Fruit fly (Drosophila melanogaster) whole organism, embryonic: ENCODE measurements around the gene nxf2.

Experiments used
- Blimp-1 ChIP-seq: fragments of 200-800 bp; sonication (Bioruptor generic); optimal IDR thresholded peaks from 3 replicates; lab custom pipeline; 2018; ENCODE audit warnings: missing biosample characterization, missing genetic modification characterization, mild to moderate bottlenecking, moderate library complexity, missing genetic modification reagents
- Bteb2 ChIP-seq: fragments of 200-800 bp; sonication (Bioruptor generic); optimal IDR thresholded peaks from 2 replicates; lab custom pipeline; 2016; ENCODE audit warnings: missing biosample characterization, missing genetic modification characterization
- CG10209 ChIP-seq: fragments of 200-800 bp; sonication (Bioruptor generic); optimal IDR thresholded peaks from 3 replicates; lab custom pipeline; 2017; ENCODE audit warnings: missing biosample characterization, mild to moderate bottlenecking, missing genetic modification characterization, missing genetic modification reagents
- CG10431 ChIP-seq: fragments of 200-800 bp; sonication (Bioruptor generic); optimal IDR thresholded peaks from 3 replicates; lab custom pipeline; 2018; ENCODE audit warnings: missing biosample characterization, mild to moderate bottlenecking, missing genetic modification characterization
- CG11504 ChIP-seq: fragments of 200-800 bp; sonication (Bioruptor generic); optimal IDR thresholded peaks from 3 replicates; lab custom pipeline; 2019; ENCODE audit warnings: missing biosample characterization, mild to moderate bottlenecking, missing genetic modification characterization, moderate library complexity
- CG11696 ChIP-seq: fragments of 200-800 bp; sonication (Bioruptor generic); IDR thresholded peaks from 2 replicates; pipeline ENCODE4 v1.3.6; 2022; ENCODE audit warnings: missing biosample characterization, missing genetic modification characterization
- CG12744 ChIP-seq: fragments of 200-800 bp; sonication (Bioruptor generic); optimal IDR thresholded peaks from 2 replicates; lab custom pipeline; 2016; ENCODE audit warnings: missing biosample characterization, missing genetic modification characterization
- CG13424 ChIP-seq: fragments of 200-800 bp; sonication (Bioruptor generic); optimal IDR thresholded peaks from 2 replicates; lab custom pipeline; 2019; ENCODE audit warnings: missing biosample characterization, mild to moderate bottlenecking, missing genetic modification characterization, moderate library complexity
- CG17361 ChIP-seq: fragments of 200-800 bp; sonication (Bioruptor generic); IDR thresholded peaks from 3 replicates; pipeline ENCODE4 v1.3.6; 2022; ENCODE audit warnings: missing biosample characterization, missing genetic modification characterization
- CG17568 ChIP-seq: fragments of 200-800 bp; sonication (Bioruptor generic); optimal IDR thresholded peaks from 2 replicates; lab custom pipeline; 2018; ENCODE audit warnings: missing biosample characterization, mild to moderate bottlenecking, missing genetic modification characterization, moderate library complexity
- CG18599 ChIP-seq: fragments of 200-800 bp; sonication (Bioruptor generic); optimal IDR thresholded peaks from 3 replicates; lab custom pipeline; 2017; ENCODE audit warnings: missing biosample characterization, missing genetic modification characterization, mild to moderate bottlenecking, moderate library complexity, missing genetic modification reagents
- CG30020 ChIP-seq: fragments of 200-800 bp; optimal IDR thresholded peaks from 2 replicates; lab custom pipeline; 2019; ENCODE audit warnings: missing biosample characterization, mild to moderate bottlenecking, missing genetic modification characterization, moderate library complexity
- CG31441 ChIP-seq: fragments of 200-800 bp; sonication (Bioruptor generic); IDR thresholded peaks from 2 replicates; pipeline ENCODE4 v1.3.6; 2022; ENCODE audit warnings: missing biosample characterization, missing genetic modification characterization
- CG32532 ChIP-seq: fragments of 200-800 bp; sonication (Bioruptor generic); IDR thresholded peaks from 2 replicates; pipeline ENCODE4 v1.3.6; 2022; ENCODE audit warnings: missing biosample characterization, missing genetic modification characterization
- CG34224 ChIP-seq: fragments of 200-800 bp; sonication (Bioruptor generic); IDR thresholded peaks from 3 replicates; pipeline ENCODE4 v1.3.6; 2022; ENCODE audit warnings: missing biosample characterization, missing genetic modification characterization; ENCODE audit not compliant: partially characterized antibody
- CG4404 ChIP-seq: fragments of 200-800 bp; sonication (Bioruptor generic); IDR thresholded peaks from 2 replicates; pipeline ENCODE4 v1.3.6; 2022; ENCODE audit warnings: missing biosample characterization, missing genetic modification characterization
- CG6854 ChIP-seq: fragments of 200-800 bp; sonication (Bioruptor generic); optimal IDR thresholded peaks from 3 replicates; lab custom pipeline; 2017; ENCODE audit warnings: missing biosample characterization, mild to moderate bottlenecking, missing genetic modification characterization
- CG7987 ChIP-seq: fragments of 200-800 bp; sonication (Bioruptor generic); optimal IDR thresholded peaks from 2 replicates; lab custom pipeline; 2018; ENCODE audit warnings: missing biosample characterization, mild to moderate bottlenecking, missing genetic modification characterization, moderate library complexity
- CG8290 ChIP-seq, 3 experiments: fragments of 200-800 bp; sonication (Bioruptor generic); optimal IDR thresholded peaks; 2 replicates each; lab custom pipeline; 2016 to 2019; ENCODE audit warnings: missing biosample characterization in 3 of 3, missing genetic modification characterization in 3 of 3, mild to moderate bottlenecking in 2 of 3, moderate library complexity in 1 of 3
- CG8478 ChIP-seq: fragments of >200 bp; optimal IDR thresholded peaks from 2 replicates; lab custom pipeline; 2018
- Dad ChIP-seq: fragments of 200-800 bp; sonication (Bioruptor generic); optimal IDR thresholded peaks from 3 replicates; lab custom pipeline; 2016; ENCODE audit warnings: missing biosample characterization, missing genetic modification characterization
- Deaf1 ChIP-seq: fragments of 200-800 bp; optimal IDR thresholded peaks from 3 replicates; lab custom pipeline; 2019; ENCODE audit warnings: missing biosample characterization, mild to moderate bottlenecking, missing genetic modification characterization, moderate library complexity
- Ets65A ChIP-seq: fragments of 200-800 bp; sonication (Bioruptor generic); peaks from one replicate; lab custom pipeline; 2016; ENCODE audit warnings: missing biosample characterization, missing genetic modification characterization
- Fer1 ChIP-seq: fragments of 200-800 bp; sonication (Bioruptor generic); optimal IDR thresholded peaks from 2 replicates; lab custom pipeline; 2017; ENCODE audit warnings: missing biosample characterization, mild to moderate bottlenecking, missing genetic modification characterization
- Hr39 ChIP-seq: fragments of >200 bp; optimal IDR thresholded peaks from 2 replicates; lab custom pipeline; 2017
- Mad ChIP-seq: fragments of 200-800 bp; sonication (Bioruptor generic); optimal IDR thresholded peaks from 2 replicates; lab custom pipeline; 2016; ENCODE audit warnings: missing biosample characterization, missing genetic modification characterization
- Myb ChIP-seq: fragments of 200-800 bp; sonication (Bioruptor generic); optimal IDR thresholded peaks from 2 replicates; lab custom pipeline; 2016; ENCODE audit warnings: missing biosample characterization, missing genetic modification characterization
- NFAT ChIP-seq: fragments of 200-800 bp; sonication (Bioruptor generic); IDR thresholded peaks from 2 replicates; pipeline ENCODE4 v1.3.6; 2022; ENCODE audit warnings: missing biosample characterization, missing genetic modification characterization
- Xrp1 ChIP-seq: fragments of 200-800 bp; sonication (Bioruptor generic); IDR thresholded peaks from 2 replicates; pipeline ENCODE4 v1.3.6; 2022; ENCODE audit warnings: missing biosample characterization, missing genetic modification characterization
- abd-A ChIP-seq: fragments of 200-800 bp; sonication (Bioruptor generic); optimal IDR thresholded peaks from 3 replicates; lab custom pipeline; 2019; ENCODE audit warnings: missing biosample characterization, mild to moderate bottlenecking, missing genetic modification characterization, moderate library complexity
- ap ChIP-seq: fragments of 200-800 bp; sonication (Bioruptor generic); IDR thresholded peaks from 2 replicates; pipeline ENCODE4 v1.3.6; 2022; ENCODE audit warnings: missing biosample characterization, missing genetic modification characterization
- ato ChIP-seq: fragments of 200-800 bp; sonication (Bioruptor generic); IDR thresholded peaks from 2 replicates; pipeline ENCODE4 v1.3.6; 2022; ENCODE audit warnings: missing biosample characterization, missing genetic modification characterization; ENCODE audit not compliant: partially characterized antibody
- bigmax ChIP-seq: fragments of 200-800 bp; sonication (Bioruptor generic); optimal IDR thresholded peaks from 2 replicates; lab custom pipeline; 2018; ENCODE audit warnings: missing biosample characterization, mild to moderate bottlenecking, missing genetic modification characterization
- crol ChIP-seq: fragments of 200-800 bp; sonication (Bioruptor generic); IDR thresholded peaks from 2 replicates; pipeline ENCODE4 v1.3.6; 2022; ENCODE audit warnings: missing biosample characterization, missing genetic modification characterization
- danr ChIP-seq: fragments of 200-800 bp; sonication (Bioruptor generic); IDR thresholded peaks from 2 replicates; pipeline ENCODE4 v1.3.6; 2022; ENCODE audit warnings: missing biosample characterization, missing genetic modification characterization
- dmrt99B ChIP-seq: fragments of 200-800 bp; sonication (Bioruptor generic); optimal IDR thresholded peaks from 2 replicates; lab custom pipeline; 2018; ENCODE audit warnings: missing biosample characterization, mild to moderate bottlenecking, missing genetic modification characterization, moderate library complexity
- gsb-n ChIP-seq: fragments of 200-800 bp; sonication (Bioruptor generic); optimal IDR thresholded peaks from 3 replicates; lab custom pipeline; 2018; ENCODE audit warnings: missing biosample characterization, mild to moderate bottlenecking, missing genetic modification characterization
- kay ChIP-seq: fragments of 200-800 bp; sonication (Bioruptor generic); optimal IDR thresholded peaks from 2 replicates; lab custom pipeline; 2016; ENCODE audit warnings: missing biosample characterization, missing genetic modification characterization
- kni ChIP-seq: fragments of 200-800 bp; sonication (Bioruptor generic); optimal IDR thresholded peaks from 3 replicates; lab custom pipeline; 2017; ENCODE audit warnings: mild to moderate bottlenecking, missing biosample characterization, missing genetic modification reagents, missing genetic modification characterization
- lab ChIP-seq: fragments of 200-800 bp; sonication (Bioruptor generic); optimal IDR thresholded peaks from 3 replicates; lab custom pipeline; 2017; ENCODE audit warnings: missing biosample characterization, missing genetic modification characterization, mild to moderate bottlenecking, moderate library complexity, missing genetic modification reagents
- lov ChIP-seq, 2 experiments: fragments of 200-800 bp in 1 of 2; fragments of >200 bp in 1 of 2; sonication (Bioruptor generic) in 1 of 2; IDR thresholded peaks in 1 of 2; optimal IDR thresholded peaks in 1 of 2; 2 replicates in 1 of 2; 3 replicates in 1 of 2; pipeline versions ENCODE4 v1.3.6 to Lab custom; 2017 to 2022; ENCODE audit warnings: missing biosample characterization in 1 of 2, missing genetic modification characterization in 1 of 2
- oc ChIP-seq: fragments of 200-800 bp; sonication (Bioruptor generic); optimal IDR thresholded peaks from 2 replicates; lab custom pipeline; 2018; ENCODE audit warnings: missing biosample characterization, mild to moderate bottlenecking, missing genetic modification characterization, moderate library complexity
- onecut ChIP-seq: fragments of 200-800 bp; sonication (Bioruptor generic); IDR thresholded peaks from 2 replicates; pipeline ENCODE4 v1.3.6; 2022; ENCODE audit warnings: missing biosample characterization, missing genetic modification characterization
- pho ChIP-seq: fragments of 200-800 bp; sonication (Bioruptor generic); optimal IDR thresholded peaks from 2 replicates; lab custom pipeline; 2016; ENCODE audit warnings: missing biosample characterization, missing genetic modification characterization
- salm ChIP-seq: fragments of 200-800 bp; sonication (Bioruptor generic); optimal IDR thresholded peaks from 2 replicates; lab custom pipeline; 2018; ENCODE audit warnings: missing biosample characterization, mild to moderate bottlenecking, missing genetic modification characterization
- sim ChIP-seq: fragments of 200-800 bp; sonication (Bioruptor generic); IDR thresholded peaks from 2 replicates; pipeline ENCODE4 v1.3.6; 2022; ENCODE audit warnings: missing biosample characterization, missing genetic modification characterization
- sob ChIP-seq: fragments of 200-800 bp; sonication (Bioruptor generic); IDR thresholded peaks from 2 replicates; pipeline ENCODE4 v1.3.6; 2022; ENCODE audit warnings: missing biosample characterization, missing genetic modification characterization
- tna ChIP-seq: fragments of 200-800 bp; sonication (Bioruptor generic); IDR thresholded peaks from 2 replicates; pipeline ENCODE4 v1.3.6; 2022; ENCODE audit warnings: missing biosample characterization, missing genetic modification characterization; ENCODE audit not compliant: partially characterized antibody
- ttk ChIP-seq: fragments of 200-800 bp; sonication (Bioruptor generic); IDR thresholded peaks from 2 replicates; pipeline ENCODE4 v2.1.2; 2022; ENCODE audit warnings: missing biosample characterization, missing genetic modification characterization
- zfh2 ChIP-seq: fragments of 200-800 bp; sonication (Bioruptor generic); optimal IDR thresholded peaks from 2 replicates; lab custom pipeline; 2016; ENCODE audit warnings: missing biosample characterization, missing genetic modification characterization

nxf2 gene

dm6 chr3L:16542998-16543624, 37.0 kb downstream of the nxf2 start, which contains the start of gene CG43373 (continued):
- TF ChIP-seq CG17568 (GFP tag; lab: Kevin White, UChicago), result peak; percentile 26
- no peak for TF ChIP-seq dmrt99B
- TF ChIP-seq CG12744, result no peak
- TF ChIP-seq kni (GFP tag; lab: Kevin White, UChicago), result no peak
- no peak for TF ChIP-seq sim (GFP tag; lab: Robert Waterston, UW)
- TF ChIP-seq CG34224 (GFP tag; lab: Robert Waterston, UW), result no peak
- TF ChIP-seq CG11504 (tag; lab: Kevin White, UChicago), result peak; percentile 19
- no peak for TF ChIP-seq CG8290 (GFP tag; optimal IDR thresholded peaks at IDR 0.05; lab: Kevin White, UChicago)
- TF ChIP-seq CG8290 (tag; optimal IDR thresholded peaks at IDR 0.05; lab: Kevin White, UChicago), result peak in 1 of 2 experiments; percentile 12
- no peak for TF ChIP-seq CG4404 (GFP tag; lab: Robert Waterston, UW)
- no peak for TF ChIP-seq CG8478 (lab: Kevin White, UChicago)
- no peak for TF ChIP-seq Xrp1 (GFP tag; lab: Robert Waterston, UW)
- peak; percentile 63 for TF ChIP-seq Deaf1 (tag; lab: Kevin White, UChicago)
- 0 out of 2 replicates have a peak, but pooled peaks have one; percentile 20 for TF ChIP-seq crol (GFP tag; lab: Robert Waterston, UW)
- TF ChIP-seq danr, result no peak
- no peak for TF ChIP-seq CG13424 (tag; lab: Kevin White, UChicago)
- TF ChIP-seq ttk (GFP tag; lab: Robert Waterston, UW), result no peak
- no peak for TF ChIP-seq lov (optimal IDR thresholded peaks at IDR 0.05; lab: Kevin White, UChicago)
- no peak for TF ChIP-seq lov (GFP tag; IDR thresholded peaks at IDR 0.05; lab: Robert Waterston, UW)
- peak; percentile 97 for TF ChIP-seq Blimp-1 (GFP tag; lab: Kevin White, UChicago)
- no peak for TF ChIP-seq ap (GFP tag; lab: Robert Waterston, UW)
- peak; percentile 54 for TF ChIP-seq CG18599 (GFP tag; lab: Kevin White, UChicago)
- no peak for TF ChIP-seq bigmax (GFP tag; lab: Kevin White, UChicago)
- TF ChIP-seq onecut (GFP tag; lab: Robert Waterston, UW), result no peak
- TF ChIP-seq Ets65A, result peak; percentile 62
- 0 out of 2 replicates have a peak, but pooled peaks have one; percentile 9 for TF ChIP-seq CG11696 (GFP tag; lab: Robert Waterston, UW)
- peak; percentile 61 for TF ChIP-seq Fer1
- no peak for TF ChIP-seq pho (GFP tag; lab: Kevin White, UChicago)
- TF ChIP-seq kay, result no peak
- no peak for TF ChIP-seq tna
- no peak for TF ChIP-seq CG31441 (GFP tag; lab: Robert Waterston, UW)
- no peak for TF ChIP-seq Hr39 (lab: Kevin White, UChicago)
- no peak for TF ChIP-seq CG10209 (GFP tag; lab: Kevin White, UChicago)
- TF ChIP-seq CG10431 (GFP tag; lab: Kevin White, UChicago), result no peak
- peak; percentile 61 for TF ChIP-seq abd-A (tag; lab: Kevin White, UChicago)
- TF ChIP-seq oc, result peak; percentile 8
- TF ChIP-seq gsb-n (tag; lab: Kevin White, UChicago), result no peak
- TF ChIP-seq CG7987 (GFP tag; lab: Kevin White, UChicago), result no peak
- TF ChIP-seq NFAT (GFP tag; lab: Robert Waterston, UW), result 0 out of 2 replicates have a peak, but pooled peaks have one; percentile 7
- peak; percentile 33; the same call in 1 of the 2 replicates for TF ChIP-seq CG32532 (GFP tag; lab: Robert Waterston, UW)
- TF ChIP-seq CG30020 (tag; lab: Kevin White, UChicago), result no peak
- no peak for TF ChIP-seq Myb
- TF ChIP-seq Dad (GFP tag; lab: Kevin White, UChicago), result no peak
- TF ChIP-seq salm (tag; lab: Kevin White, UChicago), result no peak
- TF ChIP-seq CG6854 (GFP tag; lab: Kevin White, UChicago), result peak; percentile 22
- no peak for TF ChIP-seq ato
- no peak for TF ChIP-seq Mad (GFP tag; lab: Kevin White, UChicago)
- no peak for TF ChIP-seq sob (GFP tag; lab: Robert Waterston, UW)
- TF ChIP-seq CG17361 (GFP tag; lab: Robert Waterston, UW), result no peak
- peak; percentile 36 for TF ChIP-seq lab (GFP tag; lab: Kevin White, UChicago)
- TF ChIP-seq Bteb2, result no peak
- no peak for TF ChIP-seq zfh2
